Fruit fly (Drosophila melanogaster): ENCODE results near the gene pon.

pon gene

dm6 chrX:4678913-4679812 lies 43.0 kb downstream of the pon start, which contains the start of gene fzr (continued):
- TF ChIP-seq CG33213 (GFP tag; optimal IDR thresholded peaks at IDR 0.05) (no peak), bowl (GFP tag; IDR thresholded peaks at IDR 0.05) (no peak), chm (GFP tag; IDR thresholded peaks at IDR 0.05) (peak; percentile 73; the same call in 1 of the 2 replicates), gem (tag; optimal IDR thresholded peaks at IDR 0.05) (no peak), CG10366 (GFP tag; IDR thresholded peaks at IDR 0.05) (no peak), CG17829 (tag; optimal IDR thresholded peaks at IDR 0.05) (no peak), toy (GFP tag; IDR thresholded peaks at IDR 0.05) (no peak), grau (tag; optimal IDR thresholded peaks at IDR 0.05) (no peak), Sox102F (GFP tag; optimal IDR thresholded peaks at IDR 0.05) (no peak), Nf-YC (tag; optimal IDR thresholded peaks at IDR 0.05) (no peak), lilli (GFP tag; optimal IDR thresholded peaks at IDR 0.05) (no peak), az2 (GFP tag; optimal IDR thresholded peaks at IDR 0.05) (no peak), CG8388 (GFP tag; optimal IDR thresholded peaks at IDR 0.05) (no peak), Jarid2 (GFP tag; optimal IDR thresholded peaks at IDR 0.05) (peak; percentile 73), stwl (tag; optimal IDR thresholded peaks at IDR 0.05) (peak; percentile 19), Gsc (GFP tag; IDR thresholded peaks at IDR 0.05) (no peak), gsb (GFP tag; IDR thresholded peaks at IDR 0.05) (no peak), CG11723 (GFP tag; optimal IDR thresholded peaks at IDR 0.05) (no peak), CG10321 (GFP tag; IDR thresholded peaks at IDR 0.05) (no peak), dm (GFP tag; optimal IDR thresholded peaks at IDR 0.05) (no peak), Dll (GFP tag; IDR thresholded peaks at IDR 0.05; ENCODE audit: partially characterized antibody) (no peak), Hand (GFP tag; optimal IDR thresholded peaks at IDR 0.05) (no peak), NfI (GFP tag; optimal IDR thresholded peaks at IDR 0.05) (no peak), CG8765 (GFP tag; IDR thresholded peaks at IDR 0.05) (no peak), CG31388 (GFP tag; optimal IDR thresholded peaks at IDR 0.05) (no peak), CG2889 (GFP tag; IDR thresholded peaks at IDR 0.05) (no peak), jumu (GFP tag; optimal IDR thresholded peaks at IDR 0.05) (no peak), gcm2 (GFP tag; optimal IDR thresholded peaks at IDR 0.05) (no peak), Eip74EF (GFP tag; optimal IDR thresholded peaks at IDR 0.05) (no peak), H2.0 (GFP tag; IDR thresholded peaks at IDR 0.05) (no peak), CG14050 (GFP tag; IDR thresholded peaks at IDR 0.05) (no peak), kni (GFP tag; optimal IDR thresholded peaks at IDR 0.05) (peak; percentile 35), emc (GFP tag; optimal IDR thresholded peaks at IDR 0.05) (no peak), CTCF (GFP tag; optimal IDR thresholded peaks at IDR 0.05) (no peak), bsh (GFP tag; optimal IDR thresholded peaks at IDR 0.05) (no peak), croc (GFP tag; conservative IDR thresholded peaks at IDR 0.05) (no peak), CG2120 (GFP tag; optimal IDR thresholded peaks at IDR 0.05) (no peak), CG6689 (GFP tag; IDR thresholded peaks at IDR 0.05) (no peak), CG3163 (GFP tag; optimal IDR thresholded peaks at IDR 0.05) (no peak), CG18262 (tag; optimal IDR thresholded peaks at IDR 0.05) (no peak), CG7987 (GFP tag; optimal IDR thresholded peaks at IDR 0.05) (no peak), twi (tag; optimal IDR thresholded peaks at IDR 0.05) (no peak), CG7357 (GFP tag; IDR thresholded peaks at IDR 0.05) (no peak), CG9437 (GFP tag; optimal IDR thresholded peaks at IDR 0.05) (peak; percentile 85), CG15073 (GFP tag; optimal IDR thresholded peaks at IDR 0.05) (no peak), Fer3 (tag; optimal IDR thresholded peaks at IDR 0.05) (no peak), CG33557 (GFP tag; optimal IDR thresholded peaks at IDR 0.05) (no peak), CG14014 (GFP tag; IDR thresholded peaks at IDR 0.05) (no peak), CG3281 (GFP tag; optimal IDR thresholded peaks at IDR 0.05) (no peak), repo (GFP tag; optimal IDR thresholded peaks at IDR 0.05) (no peak), Atf6 (GFP tag; IDR thresholded peaks at IDR 0.05) (no peak)

All from whole organism, embryonic.